Fruit fly (Drosophila melanogaster) whole organism, embryonic: ENCODE results near the gene Son.

Experiments used
- Aef1 ChIP-seq: fragments of 200-800 bp; sonication (Bioruptor generic); IDR thresholded peaks from 3 replicates; pipeline ENCODE4 v1.3.6; 2022; ENCODE audit warnings: missing biosample characterization, missing genetic modification characterization
- Atf6 ChIP-seq: fragments of 200-800 bp; sonication (Bioruptor generic); IDR thresholded peaks from 2 replicates; pipeline ENCODE4 v1.3.6; 2022; ENCODE audit warnings: missing biosample characterization, missing genetic modification characterization
- CG10543 ChIP-seq: fragments of 200-800 bp; sonication (Bioruptor generic); optimal IDR thresholded peaks from 3 replicates; lab custom pipeline; 2017; ENCODE audit warnings: missing biosample characterization, mild to moderate bottlenecking, missing genetic modification characterization, moderate library complexity
- CG11504 ChIP-seq: fragments of 200-800 bp; sonication (Bioruptor generic); optimal IDR thresholded peaks from 3 replicates; lab custom pipeline; 2019; ENCODE audit warnings: missing biosample characterization, mild to moderate bottlenecking, missing genetic modification characterization, moderate library complexity
- CG12104 ChIP-seq: fragments of 200-800 bp; sonication (Bioruptor generic); optimal IDR thresholded peaks from 3 replicates; lab custom pipeline; 2016; ENCODE audit warnings: missing biosample characterization, missing genetic modification characterization
- CG12769 ChIP-seq: fragments of 200-800 bp; sonication (Bioruptor generic); optimal IDR thresholded peaks from 2 replicates; lab custom pipeline; 2019; ENCODE audit warnings: missing biosample characterization, mild to moderate bottlenecking, missing genetic modification characterization, moderate library complexity
- CG13624 ChIP-seq: fragments of 200-800 bp; sonication (Bioruptor generic); optimal IDR thresholded peaks from 2 replicates; lab custom pipeline; 2016; ENCODE audit warnings: missing biosample characterization, missing genetic modification characterization
- CG13894 ChIP-seq: fragments of 200-800 bp; sonication (Bioruptor generic); optimal IDR thresholded peaks from 3 replicates; lab custom pipeline; 2018; ENCODE audit warnings: missing biosample characterization, mild to moderate bottlenecking, missing genetic modification characterization, moderate library complexity
- CG14014 ChIP-seq: fragments of 200-800 bp; sonication (Bioruptor generic); IDR thresholded peaks from 2 replicates; pipeline ENCODE4 v1.3.6; 2022; ENCODE audit warnings: missing biosample characterization, missing genetic modification characterization
- CG15011 ChIP-seq: fragments of 200-800 bp; sonication (Bioruptor generic); optimal IDR thresholded peaks from 3 replicates; lab custom pipeline; 2018; ENCODE audit warnings: missing biosample characterization, mild to moderate bottlenecking, missing genetic modification characterization
- CG15269 ChIP-seq: fragments of 200-800 bp; sonication (Bioruptor generic); optimal IDR thresholded peaks from 2 replicates; lab custom pipeline; 2018; ENCODE audit warnings: missing biosample characterization, mild to moderate bottlenecking, missing genetic modification characterization, moderate library complexity
- CG15479 ChIP-seq: fragments of 200-800 bp; sonication (Bioruptor generic); optimal IDR thresholded peaks from 3 replicates; lab custom pipeline; 2019; ENCODE audit warnings: missing biosample characterization, mild to moderate bottlenecking, missing genetic modification characterization, moderate library complexity
- CG15514 ChIP-seq: fragments of 200-800 bp; sonication (Bioruptor generic); optimal IDR thresholded peaks from 3 replicates; lab custom pipeline; 2017; ENCODE audit warnings: missing biosample characterization, missing genetic modification characterization, mild to moderate bottlenecking, moderate library complexity, missing genetic modification reagents
- CG16779 ChIP-seq: fragments of 200-800 bp; sonication (Bioruptor generic); IDR thresholded peaks from 2 replicates; pipeline ENCODE4 v1.3.6; 2022; ENCODE audit warnings: missing biosample characterization, missing genetic modification characterization
- CG1792 ChIP-seq: fragments of 200-800 bp; sonication (Bioruptor generic); optimal IDR thresholded peaks from 2 replicates; lab custom pipeline; 2016; ENCODE audit warnings: missing biosample characterization, missing genetic modification characterization
- CG18599 ChIP-seq: fragments of 200-800 bp; sonication (Bioruptor generic); optimal IDR thresholded peaks from 3 replicates; lab custom pipeline; 2017; ENCODE audit warnings: missing biosample characterization, missing genetic modification characterization, mild to moderate bottlenecking, moderate library complexity, missing genetic modification reagents
- CG2120 ChIP-seq: fragments of 200-800 bp; sonication (Bioruptor generic); optimal IDR thresholded peaks from 3 replicates; lab custom pipeline; 2016; ENCODE audit warnings: missing biosample characterization, missing genetic modification characterization
- CG2199 ChIP-seq: fragments of 200-800 bp; sonication (Bioruptor generic); IDR thresholded peaks from 3 replicates; pipeline ENCODE4 v1.3.6; 2022; ENCODE audit warnings: missing biosample characterization, missing genetic modification characterization
- CG2678 ChIP-seq: fragments of 200-800 bp; sonication (Bioruptor generic); optimal IDR thresholded peaks from 3 replicates; lab custom pipeline; 2019; ENCODE audit warnings: missing biosample characterization, mild to moderate bottlenecking, missing genetic modification characterization, moderate library complexity
- CG34376 ChIP-seq: fragments of 200-800 bp; sonication (Bioruptor generic); optimal IDR thresholded peaks from 2 replicates; lab custom pipeline; 2018; ENCODE audit warnings: missing biosample characterization, mild to moderate bottlenecking, missing genetic modification characterization
- CG6854 ChIP-seq: fragments of 200-800 bp; sonication (Bioruptor generic); optimal IDR thresholded peaks from 3 replicates; lab custom pipeline; 2017; ENCODE audit warnings: missing biosample characterization, mild to moderate bottlenecking, missing genetic modification characterization
- CG8290 ChIP-seq, 3 experiments: fragments of 200-800 bp; sonication (Bioruptor generic); optimal IDR thresholded peaks; 2 replicates each; lab custom pipeline; 2016 to 2019; ENCODE audit warnings: missing biosample characterization in 3 of 3, missing genetic modification characterization in 3 of 3, mild to moderate bottlenecking in 2 of 3, moderate library complexity in 1 of 3
- CG9215 ChIP-seq: fragments of 200-800 bp; sonication (Bioruptor generic); IDR thresholded peaks from 2 replicates; pipeline ENCODE4 v1.3.6; 2022; ENCODE audit warnings: missing biosample characterization, missing genetic modification characterization
- Deaf1 ChIP-seq: fragments of 200-800 bp; optimal IDR thresholded peaks from 3 replicates; lab custom pipeline; 2019; ENCODE audit warnings: missing biosample characterization, mild to moderate bottlenecking, missing genetic modification characterization, moderate library complexity
- E2f1 ChIP-seq: fragments of 200-800 bp; sonication (Bioruptor generic); IDR thresholded peaks from 2 replicates; pipeline ENCODE4 v1.3.6; 2022; ENCODE audit warnings: missing biosample characterization, missing genetic modification characterization
- Fer1 ChIP-seq: fragments of 200-800 bp; sonication (Bioruptor generic); optimal IDR thresholded peaks from 2 replicates; lab custom pipeline; 2017; ENCODE audit warnings: missing biosample characterization, mild to moderate bottlenecking, missing genetic modification characterization
- HLH54F ChIP-seq: fragments of 200-800 bp; sonication (Bioruptor generic); optimal IDR thresholded peaks from 3 replicates; lab custom pipeline; 2016; ENCODE audit warnings: missing biosample characterization, missing genetic modification characterization
- Hey ChIP-seq: fragments of 200-800 bp; sonication (Bioruptor generic); optimal IDR thresholded peaks from 3 replicates; lab custom pipeline; 2018; ENCODE audit warnings: missing biosample characterization, mild to moderate bottlenecking, missing genetic modification characterization
- Hmr ChIP-seq: fragments of 200-800 bp; sonication (Bioruptor generic); optimal IDR thresholded peaks from 3 replicates; lab custom pipeline; 2017; ENCODE audit warnings: mild to moderate bottlenecking, missing biosample characterization, missing genetic modification reagents, missing genetic modification characterization
- Hr78 ChIP-seq, 2 experiments: fragments of 200-800 bp in 1 of 2; fragments of >200 bp in 1 of 2; sonication (Bioruptor generic) in 1 of 2; optimal IDR thresholded peaks; 2 replicates each; lab custom pipeline; 2017 to 2019; ENCODE audit warnings: missing biosample characterization in 2 of 2, missing genetic modification characterization in 2 of 2, mild to moderate bottlenecking in 1 of 2, moderate library complexity in 1 of 2
- Med ChIP-seq: fragments of 200-800 bp; sonication (Bioruptor generic); peaks from one replicate; lab custom pipeline; 2016; ENCODE audit warnings: missing biosample characterization, missing genetic modification characterization, mild to moderate bottlenecking, inconsistent platforms, moderate library complexity
- Oli ChIP-seq: fragments of 200-800 bp; sonication (Bioruptor generic); optimal IDR thresholded peaks from 2 replicates; lab custom pipeline; 2018; ENCODE audit warnings: missing biosample characterization, mild to moderate bottlenecking, missing genetic modification characterization, moderate library complexity
- Pdp1 ChIP-seq, 2 experiments: fragments of 200-800 bp; sonication (Bioruptor generic); optimal IDR thresholded peaks; 3 replicates each; lab custom pipeline; 2016; ENCODE audit warnings: missing biosample characterization in 2 of 2, missing genetic modification characterization in 2 of 2, mild to moderate bottlenecking in 1 of 2, moderate library complexity in 1 of 2
- Rfx ChIP-seq: fragments of 200-800 bp; sonication (Bioruptor generic); IDR thresholded peaks from 2 replicates; pipeline ENCODE4 v1.3.6; 2022; ENCODE audit warnings: missing biosample characterization, missing genetic modification characterization
- chinmo ChIP-seq: fragments of 200-800 bp; sonication (Bioruptor generic); IDR thresholded peaks from 4 replicates; pipeline ENCODE4 v1.3.6; 2022; ENCODE audit warnings: missing biosample characterization, missing genetic modification characterization; ENCODE audit not compliant: partially characterized antibody
- cwo ChIP-seq: fragments of 200-800 bp; sonication (Bioruptor generic); optimal IDR thresholded peaks from 3 replicates; lab custom pipeline; 2017; ENCODE audit warnings: missing biosample characterization, missing genetic modification characterization, mild to moderate bottlenecking, moderate library complexity, missing genetic modification reagents
- dati ChIP-seq: fragments of 200-800 bp; sonication (Bioruptor generic); IDR thresholded peaks from 2 replicates; pipeline ENCODE4 v1.3.6; 2022; ENCODE audit warnings: missing biosample characterization, missing genetic modification characterization
- dimm ChIP-seq: fragments of 200-800 bp; sonication (Bioruptor generic); IDR thresholded peaks from 2 replicates; pipeline ENCODE4 v1.3.6; 2022; ENCODE audit warnings: missing biosample characterization, missing genetic modification characterization
- dmrt99B ChIP-seq: fragments of 200-800 bp; sonication (Bioruptor generic); optimal IDR thresholded peaks from 2 replicates; lab custom pipeline; 2018; ENCODE audit warnings: missing biosample characterization, mild to moderate bottlenecking, missing genetic modification characterization, moderate library complexity
- ftz-f1 ChIP-seq: fragments of 200-800 bp; sonication (Bioruptor generic); optimal IDR thresholded peaks from 2 replicates; lab custom pipeline; 2016; ENCODE audit warnings: missing biosample characterization, missing genetic modification characterization
- grn ChIP-seq: fragments of 200-800 bp; sonication (Bioruptor generic); optimal IDR thresholded peaks from 3 replicates; lab custom pipeline; 2017; ENCODE audit warnings: missing biosample characterization, missing genetic modification characterization
- gsb ChIP-seq: fragments of 200-800 bp; sonication (Bioruptor generic); IDR thresholded peaks from 2 replicates; pipeline ENCODE4 v1.3.6; 2022; ENCODE audit warnings: missing biosample characterization, missing genetic modification characterization
- her ChIP-seq: fragments of 200-800 bp; sonication (Bioruptor generic); optimal IDR thresholded peaks from 2 replicates; lab custom pipeline; 2016; ENCODE audit warnings: missing biosample characterization, missing genetic modification characterization
- ken ChIP-seq: fragments of 200-800 bp; sonication (Bioruptor generic); IDR thresholded peaks from 3 replicates; pipeline ENCODE4 v1.3.6; 2022; ENCODE audit warnings: missing biosample characterization, missing genetic modification characterization
- kni ChIP-seq: fragments of 200-800 bp; sonication (Bioruptor generic); optimal IDR thresholded peaks from 3 replicates; lab custom pipeline; 2017; ENCODE audit warnings: mild to moderate bottlenecking, missing biosample characterization, missing genetic modification reagents, missing genetic modification characterization
- lab ChIP-seq: fragments of 200-800 bp; sonication (Bioruptor generic); optimal IDR thresholded peaks from 3 replicates; lab custom pipeline; 2017; ENCODE audit warnings: missing biosample characterization, missing genetic modification characterization, mild to moderate bottlenecking, moderate library complexity, missing genetic modification reagents
- mirr ChIP-seq: fragments of 200-800 bp; sonication (Bioruptor generic); optimal IDR thresholded peaks from 3 replicates; lab custom pipeline; 2018; ENCODE audit warnings: missing biosample characterization, mild to moderate bottlenecking, missing genetic modification characterization
- pho ChIP-seq: fragments of 200-800 bp; sonication (Bioruptor generic); optimal IDR thresholded peaks from 2 replicates; lab custom pipeline; 2016; ENCODE audit warnings: missing biosample characterization, missing genetic modification characterization
- slbo ChIP-seq: fragments of 200-800 bp; sonication (Bioruptor generic); IDR thresholded peaks from 2 replicates; pipeline ENCODE4 v1.3.6; 2022; ENCODE audit warnings: missing biosample characterization, missing genetic modification characterization

Son gene

dm6 chr3R:9529387-9529897, 48.4 kb upstream of the Son start:
- TF ChIP-seq Hmr (GFP tag; lab: Kevin White, UChicago) = peak; percentile 39
- peak; percentile 81; the same call in 2 of the 3 replicates for TF ChIP-seq CG2199 (GFP tag; lab: Robert Waterston, UW)
- peak; percentile 82; the same call in 2 of the 4 replicates for TF ChIP-seq chinmo (GFP tag; lab: Robert Waterston, UW)
- peak; percentile 41 for TF ChIP-seq CG15514
- TF ChIP-seq Med (GFP tag; lab: Kevin White, UChicago) = peak; percentile 53
- TF ChIP-seq lab (GFP tag; lab: Kevin White, UChicago) = peak; percentile 45
- TF ChIP-seq CG34376 (GFP tag; lab: Kevin White, UChicago) = peak; percentile 37
- peak; percentile 21 for TF ChIP-seq HLH54F
- TF ChIP-seq CG16779 (GFP tag; lab: Robert Waterston, UW) = no peak
- no peak for TF ChIP-seq CG14014 (GFP tag; lab: Robert Waterston, UW)
- peak; percentile 17 for TF ChIP-seq CG6854 (GFP tag; lab: Kevin White, UChicago)
- peak; percentile 51 for TF ChIP-seq CG2120
- TF ChIP-seq Hr78 (GFP tag; optimal IDR thresholded peaks at IDR 0.05; lab: Kevin White, UChicago) = peak in 1 of 2 experiments; percentile 67
- no peak for TF ChIP-seq kni
- 0 out of 2 replicates have a peak, but pooled peaks have one; percentile 8 for TF ChIP-seq slbo (GFP tag; lab: Robert Waterston, UW)
- TF ChIP-seq ken (GFP tag; lab: Robert Waterston, UW) = no peak
- peak; percentile 73 for TF ChIP-seq cwo
- peak; percentile 57 for TF ChIP-seq CG18599 (GFP tag; lab: Kevin White, UChicago)
- peak; percentile 7 for TF ChIP-seq Deaf1 (tag; lab: Kevin White, UChicago)
- peak; percentile 80 for TF ChIP-seq mirr (GFP tag; lab: Kevin White, UChicago)
- TF ChIP-seq ftz-f1 = peak; percentile 93
- TF ChIP-seq CG8290 (GFP tag; optimal IDR thresholded peaks at IDR 0.05; lab: Kevin White, UChicago) = no peak
- TF ChIP-seq CG8290 (tag; optimal IDR thresholded peaks at IDR 0.05; lab: Kevin White, UChicago) = peak in 1 of 2 experiments; percentile 37
- TF ChIP-seq CG12104 = no peak
- peak; percentile 20 for TF ChIP-seq CG1792 (GFP tag; lab: Kevin White, UChicago)
- TF ChIP-seq Hey = peak; percentile 18
- no peak for TF ChIP-seq E2f1 (GFP tag; lab: Robert Waterston, UW)
- TF ChIP-seq dimm (GFP tag; lab: Robert Waterston, UW) = no peak
- peak in 1 of 2 experiments; percentile 51 for TF ChIP-seq Pdp1 (GFP tag; optimal IDR thresholded peaks at IDR 0.05; lab: Kevin White, UChicago)
- peak; percentile 15 for TF ChIP-seq pho (GFP tag; lab: Kevin White, UChicago)
- TF ChIP-seq CG15269 (tag; lab: Kevin White, UChicago) = peak; percentile 9
- TF ChIP-seq CG15011 (GFP tag; lab: Kevin White, UChicago) = peak; percentile 36
- peak; percentile 19 for TF ChIP-seq Fer1 (GFP tag; lab: Kevin White, UChicago)
- TF ChIP-seq CG11504 = no peak
- TF ChIP-seq Rfx (GFP tag; lab: Robert Waterston, UW) = 0 out of 2 replicates have a peak, but pooled peaks have one; percentile 4
- no peak for TF ChIP-seq Oli (tag; lab: Kevin White, UChicago)
- no peak for TF ChIP-seq gsb (GFP tag; lab: Robert Waterston, UW)
- TF ChIP-seq dmrt99B (tag; lab: Kevin White, UChicago) = no peak
- peak; percentile 83 for TF ChIP-seq CG10543 (GFP tag; lab: Kevin White, UChicago)
- peak; percentile 62 for TF ChIP-seq CG12769
- TF ChIP-seq dati (GFP tag; lab: Robert Waterston, UW) = no peak
- peak; percentile 41 for TF ChIP-seq grn
- TF ChIP-seq her (GFP tag; lab: Kevin White, UChicago) = peak; percentile 19
- peak; percentile 45; the same call in 1 of the 2 replicates for TF ChIP-seq Atf6
- peak; percentile 98 for TF ChIP-seq CG13894 (tag; lab: Kevin White, UChicago)
- TF ChIP-seq Aef1 (GFP tag; lab: Robert Waterston, UW) = no peak
- TF ChIP-seq CG2678 (tag; lab: Kevin White, UChicago) = peak; percentile 25
- TF ChIP-seq CG15479 (GFP tag; lab: Kevin White, UChicago) = no peak
- peak; percentile 61 for TF ChIP-seq CG13624
- no peak for TF ChIP-seq CG9215 (GFP tag; lab: Robert Waterston, UW)
